Fruit fly (Drosophila melanogaster): ENCODE measurements around the gene PICK1.

The PICK1 gene

dm6 chr2L:12694823-12695420 is at the start of gene PICK1, which contains the start of gene IFT43:
Gene PICK1 (plus strand): TSS chr2L:12695033.
Gene IFT43 (minus strand): TSS chr2L:12694988.
- TF ChIP-seq usp (GFP tag; optimal IDR thresholded peaks at IDR 0.05) (no peak), psq (optimal IDR thresholded peaks at IDR 0.05) (no peak), Dll (optimal IDR thresholded peaks at IDR 0.05) (no peak), CG8478 (optimal IDR thresholded peaks at IDR 0.05) (no peak), EcR (GFP tag; optimal IDR thresholded peaks at IDR 0.05) (no peak), pan (optimal IDR thresholded peaks at IDR 0.05) (no peak)

- TF ChIP-seq CG8478 (optimal IDR thresholded peaks at IDR 0.05): no peak
- no peak for TF ChIP-seq EcR (GFP tag; optimal IDR thresholded peaks at IDR 0.05)
- TF ChIP-seq usp (GFP tag; optimal IDR thresholded peaks at IDR 0.05): no peak
- no peak for TF ChIP-seq pan (optimal IDR thresholded peaks at IDR 0.05)
- TF ChIP-seq psq (optimal IDR thresholded peaks at IDR 0.05): no peak
- no peak for TF ChIP-seq Dll (optimal IDR thresholded peaks at IDR 0.05)
Observed at dm6 chr2L:12646256-12646655, 48.6 kb upstream of the PICK1 start, which contains the start of gene Ref2. Gene Ref2 (minus strand): TSS chr2L:12646356.

DNA sequence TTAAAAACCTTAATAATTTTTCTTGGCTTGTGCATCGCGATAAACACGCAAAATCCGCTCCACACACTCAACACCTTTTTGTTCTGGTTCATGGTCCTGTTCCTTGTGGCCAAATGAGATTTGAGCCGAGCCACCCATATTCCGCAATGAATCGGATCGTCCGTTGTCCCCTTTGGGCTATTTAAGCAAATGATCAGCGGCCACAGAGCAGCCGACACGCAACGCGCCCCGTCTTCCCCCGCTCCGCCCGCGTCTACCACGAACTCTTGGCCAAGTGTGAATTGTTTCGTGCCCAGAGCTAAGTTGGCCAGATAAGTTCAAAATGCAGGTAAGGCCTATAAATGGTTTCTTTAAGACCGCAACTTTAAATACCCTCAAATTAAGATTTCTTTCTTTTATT is 43.8 kb upstream of the PICK1 start:
- TF ChIP-seq pan (optimal IDR thresholded peaks at IDR 0.05): no peak
- TF ChIP-seq usp (GFP tag; optimal IDR thresholded peaks at IDR 0.05): no peak
- TF ChIP-seq EcR (GFP tag; optimal IDR thresholded peaks at IDR 0.05): no peak
- no peak for TF ChIP-seq Dll (optimal IDR thresholded peaks at IDR 0.05)
- no peak for TF ChIP-seq CG8478 (optimal IDR thresholded peaks at IDR 0.05)
- no peak for TF ChIP-seq psq (optimal IDR thresholded peaks at IDR 0.05)

DNA sequence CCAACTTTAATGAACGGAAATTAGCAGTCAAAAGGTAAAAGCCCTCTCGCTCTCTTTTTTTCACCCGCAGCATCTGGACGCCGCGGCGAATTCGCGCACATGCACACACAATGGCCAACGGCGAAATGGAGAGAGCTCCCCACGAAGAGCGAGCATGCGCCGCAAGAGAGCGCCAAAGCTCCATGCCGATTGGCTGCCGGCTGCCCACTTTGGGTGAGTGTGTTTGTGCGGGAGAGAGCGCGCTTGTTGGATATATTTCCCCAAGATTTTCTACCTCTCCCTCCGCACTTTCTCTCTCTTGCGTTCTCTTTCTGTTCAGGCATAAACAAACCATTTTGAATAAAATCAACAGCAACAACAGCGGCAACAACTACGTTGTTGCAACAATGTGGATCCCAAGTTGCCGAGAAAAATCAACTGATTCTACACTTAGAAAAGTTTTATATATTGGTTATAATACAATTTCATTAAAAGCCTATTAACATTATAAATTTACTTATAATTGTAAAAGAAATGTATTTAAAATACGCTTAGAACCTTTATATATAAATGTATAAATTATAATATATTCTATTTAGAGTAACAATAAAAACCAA is 39.0 kb upstream of the PICK1 start:
- TF ChIP-seq EcR (GFP tag; optimal IDR thresholded peaks at IDR 0.05): no peak
- peak; percentile 89 for TF ChIP-seq Dll (optimal IDR thresholded peaks at IDR 0.05)
- no peak for TF ChIP-seq psq (optimal IDR thresholded peaks at IDR 0.05)
- no peak for TF ChIP-seq pan (optimal IDR thresholded peaks at IDR 0.05)
- no peak for TF ChIP-seq usp (GFP tag; optimal IDR thresholded peaks at IDR 0.05)

- TF ChIP-seq Dll (optimal IDR thresholded peaks at IDR 0.05) (no peak), pan (optimal IDR thresholded peaks at IDR 0.05) (no peak), psq (optimal IDR thresholded peaks at IDR 0.05) (no peak), CG8478 (optimal IDR thresholded peaks at IDR 0.05) (no peak), usp (GFP tag; optimal IDR thresholded peaks at IDR 0.05) (no peak), EcR (GFP tag; optimal IDR thresholded peaks at IDR 0.05) (no peak)
Observed at dm6 chr2L:12656865-12657264, 38.0 kb upstream of the PICK1 start, which contains the start of gene pdm2. Gene pdm2 (plus strand): TSS chr2L:12657165.

dm6 chr2L:12657337-12657736 is 37.5 kb upstream of the PICK1 start:
- TF ChIP-seq pan (optimal IDR thresholded peaks at IDR 0.05) (no peak), EcR (GFP tag; optimal IDR thresholded peaks at IDR 0.05) (no peak), Dll (optimal IDR thresholded peaks at IDR 0.05) (no peak), CG8478 (optimal IDR thresholded peaks at IDR 0.05) (no peak), usp (GFP tag; optimal IDR thresholded peaks at IDR 0.05) (no peak), psq (optimal IDR thresholded peaks at IDR 0.05) (no peak)

DNA sequence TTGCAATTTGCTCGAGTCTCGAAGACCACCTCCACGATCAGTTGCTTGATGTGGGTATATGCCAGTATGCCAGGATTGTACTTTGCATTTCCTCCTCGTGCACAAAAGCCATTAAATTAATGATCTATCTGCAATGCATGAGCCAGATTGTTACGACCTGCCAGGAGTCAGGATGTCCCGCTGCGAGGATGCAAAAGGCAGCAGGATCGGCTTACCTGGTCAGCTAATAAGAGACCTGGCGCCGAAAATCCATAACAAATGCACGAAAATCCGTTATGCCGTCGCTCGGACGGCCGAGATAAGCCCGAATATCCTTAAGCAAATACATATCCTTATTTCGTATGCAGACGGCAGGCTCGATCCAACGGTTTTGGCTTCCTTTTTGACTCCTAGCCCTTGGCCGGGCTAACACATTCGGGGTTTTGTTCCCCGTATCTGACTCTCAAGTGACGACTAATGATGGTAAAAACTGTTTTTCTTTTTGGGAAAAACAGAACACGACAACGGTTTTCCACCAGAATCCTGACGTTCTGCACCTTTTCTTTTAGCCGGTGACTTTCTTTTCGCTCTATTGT is 28.7 kb upstream of the PICK1 start:
- TF ChIP-seq EcR (GFP tag; optimal IDR thresholded peaks at IDR 0.05) (no peak), psq (optimal IDR thresholded peaks at IDR 0.05) (no peak), CG8478 (optimal IDR thresholded peaks at IDR 0.05) (no peak), pan (optimal IDR thresholded peaks at IDR 0.05) (no peak), usp (GFP tag; optimal IDR thresholded peaks at IDR 0.05) (no peak), Dll (optimal IDR thresholded peaks at IDR 0.05) (no peak)

DNA sequence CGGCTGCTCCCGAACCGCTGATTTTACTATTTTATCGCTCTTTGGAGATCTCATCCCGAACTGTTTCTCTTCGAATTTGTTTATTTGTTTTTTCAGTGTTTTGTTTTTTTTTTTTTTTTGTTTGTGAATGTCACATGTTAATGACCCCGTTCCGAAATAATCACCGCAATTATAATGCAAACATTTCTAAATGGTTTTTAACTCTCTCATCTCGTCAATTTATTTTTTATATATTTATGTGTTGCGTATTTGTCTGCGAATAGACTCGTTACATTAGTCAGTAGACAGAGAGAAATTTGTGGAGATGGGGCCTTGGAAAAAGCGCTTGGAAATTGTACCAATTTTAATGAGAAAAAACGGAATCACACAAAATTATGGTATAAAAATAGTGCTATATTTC is 25.2 kb upstream of the PICK1 start, which contains the start of gene Nepl7:
Gene Nepl7 (minus strand): TSS at position 101 of the 400 bp plus-strand sequence.
- TF ChIP-seq CG8478 (optimal IDR thresholded peaks at IDR 0.05): no peak
- no peak for TF ChIP-seq EcR (GFP tag; optimal IDR thresholded peaks at IDR 0.05)
- TF ChIP-seq usp (GFP tag; optimal IDR thresholded peaks at IDR 0.05): no peak
- no peak for TF ChIP-seq Dll (optimal IDR thresholded peaks at IDR 0.05)
- TF ChIP-seq pan (optimal IDR thresholded peaks at IDR 0.05): no peak
- TF ChIP-seq psq (optimal IDR thresholded peaks at IDR 0.05): no peak

dm6 chr2L:12672296-12672695 is 22.5 kb upstream of the PICK1 start:
- TF ChIP-seq Dll (optimal IDR thresholded peaks at IDR 0.05) (no peak), usp (GFP tag; optimal IDR thresholded peaks at IDR 0.05) (no peak), CG8478 (optimal IDR thresholded peaks at IDR 0.05) (no peak), pan (optimal IDR thresholded peaks at IDR 0.05) (no peak), EcR (GFP tag; optimal IDR thresholded peaks at IDR 0.05) (no peak), psq (optimal IDR thresholded peaks at IDR 0.05) (no peak)

DNA sequence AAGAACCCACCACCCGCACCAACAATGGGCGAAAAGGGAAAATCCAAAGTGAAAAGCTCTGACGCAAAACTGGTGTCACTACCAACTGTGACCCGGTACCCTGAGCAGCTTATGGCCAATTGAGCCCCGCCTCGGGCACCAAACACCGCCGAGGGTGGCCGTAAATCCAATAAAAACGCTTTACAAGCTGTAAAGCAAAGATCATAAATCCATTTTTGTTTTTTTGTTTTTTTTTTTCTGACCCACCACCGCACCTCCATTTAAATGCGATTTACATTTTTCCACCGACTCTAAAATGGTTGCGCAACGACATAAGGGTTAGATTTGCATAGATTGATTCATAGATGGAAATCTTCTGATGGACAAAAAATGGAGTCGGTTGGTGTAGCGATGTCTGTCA is 20.5 kb upstream of the PICK1 start:
- no peak for TF ChIP-seq pan (optimal IDR thresholded peaks at IDR 0.05)
- TF ChIP-seq usp (GFP tag; optimal IDR thresholded peaks at IDR 0.05): no peak
- no peak for TF ChIP-seq CG8478 (optimal IDR thresholded peaks at IDR 0.05)
- TF ChIP-seq EcR (GFP tag; optimal IDR thresholded peaks at IDR 0.05): no peak
- no peak for TF ChIP-seq psq (optimal IDR thresholded peaks at IDR 0.05)
- TF ChIP-seq Dll (optimal IDR thresholded peaks at IDR 0.05): no peak

dm6 chr2L:12678286-12678685 is 16.5 kb upstream of the PICK1 start:
- TF ChIP-seq usp (GFP tag; optimal IDR thresholded peaks at IDR 0.05) (no peak), EcR (GFP tag; optimal IDR thresholded peaks at IDR 0.05) (no peak), pan (optimal IDR thresholded peaks at IDR 0.05) (no peak), CG8478 (optimal IDR thresholded peaks at IDR 0.05) (no peak), Dll (optimal IDR thresholded peaks at IDR 0.05) (no peak)

DNA sequence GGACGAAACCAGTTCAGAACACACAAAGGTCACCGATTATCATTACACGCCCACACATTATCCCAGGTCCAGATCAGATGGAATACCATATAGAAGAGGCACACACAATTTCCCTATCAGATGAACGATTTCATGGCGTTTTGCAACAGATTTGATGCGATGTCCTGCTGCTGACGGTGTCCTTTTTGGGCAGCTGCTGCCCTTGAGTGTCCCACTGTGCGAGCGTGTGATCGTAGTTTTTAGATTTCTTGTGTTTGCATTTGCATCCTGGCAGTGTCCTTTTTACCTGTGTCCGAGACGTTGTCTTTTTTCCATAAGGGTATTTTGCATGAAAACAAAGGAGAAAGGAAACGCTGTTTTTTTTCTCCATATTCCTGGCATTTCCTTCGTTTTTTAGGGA is 15.5 kb upstream of the PICK1 start:
- TF ChIP-seq Dll (optimal IDR thresholded peaks at IDR 0.05): no peak
